Fruit fly (Drosophila melanogaster): ENCODE results near the gene CG5877.

Gene CG5877

dm6 chrX:15312074-15312881 is 19.4 kb downstream of the CG5877 start (continued):
- no peak for TF ChIP-seq CG12659 (GFP tag; optimal IDR thresholded peaks at IDR 0.05)
- no peak for TF ChIP-seq CG9727 (GFP tag; optimal IDR thresholded peaks at IDR 0.05)
- 0 out of 2 replicates have a peak, but pooled peaks have one; percentile 9 for TF ChIP-seq CG4730 (GFP tag; IDR thresholded peaks at IDR 0.05)
- no peak for TF ChIP-seq CG10431 (GFP tag; optimal IDR thresholded peaks at IDR 0.05)
- TF ChIP-seq CG10209 (GFP tag; optimal IDR thresholded peaks at IDR 0.05): peak; percentile 12
- 0 out of 4 replicates have a peak, but pooled peaks have one; percentile 10 for TF ChIP-seq Gug (GFP tag; IDR thresholded peaks at IDR 0.05)
- TF ChIP-seq unpg (GFP tag; optimal IDR thresholded peaks at IDR 0.05): peak; percentile 19
- TF ChIP-seq Bteb2 (GFP tag; optimal IDR thresholded peaks at IDR 0.05): no peak
- TF ChIP-seq CG30403 (GFP tag; optimal IDR thresholded peaks at IDR 0.05): peak; percentile 54
- peak; percentile 48; the same call in 1 of the 3 replicates for TF ChIP-seq row (GFP tag; IDR thresholded peaks at IDR 0.05)
- TF ChIP-seq ci (GFP tag; IDR thresholded peaks at IDR 0.05): 0 out of 3 replicates have a peak, but pooled peaks have one; percentile 24
- TF ChIP-seq CG6689 (GFP tag; IDR thresholded peaks at IDR 0.05): peak; percentile 29; the same call in 1 of the 2 replicates
- peak; percentile 41; the same call in 1 of the 3 replicates for TF ChIP-seq tgo (GFP tag; IDR thresholded peaks at IDR 0.05)
- TF ChIP-seq CG17385 (GFP tag; optimal IDR thresholded peaks at IDR 0.05): peak; percentile 4
- peak in 1 of 2 experiments; percentile 95 for TF ChIP-seq Eip74EF (GFP tag; optimal IDR thresholded peaks at IDR 0.05)
- peak; percentile 37 for TF ChIP-seq odd (GFP tag; optimal IDR thresholded peaks at IDR 0.05)
- peak; percentile 40; the same call in 1 of the 2 replicates for TF ChIP-seq ttk (GFP tag; IDR thresholded peaks at IDR 0.05)
- TF ChIP-seq CG7556 (GFP tag; optimal IDR thresholded peaks at IDR 0.05): peak; percentile 58
- peak; percentile 99 for TF ChIP-seq Hr39 (optimal IDR thresholded peaks at IDR 0.05)
- no peak for TF ChIP-seq zfh2 (GFP tag; optimal IDR thresholded peaks at IDR 0.05)
- TF ChIP-seq stwl (tag; optimal IDR thresholded peaks at IDR 0.05): no peak
- peak in 1 of 2 experiments; percentile 6 for TF ChIP-seq Trl (optimal IDR thresholded peaks at IDR 0.05)
- no peak for TF ChIP-seq Trl (GFP tag; optimal IDR thresholded peaks at IDR 0.05)
- TF ChIP-seq CG14014 (GFP tag; IDR thresholded peaks at IDR 0.05): 0 out of 2 replicates have a peak, but pooled peaks have one; percentile 19
- TF ChIP-seq grau (tag; optimal IDR thresholded peaks at IDR 0.05): peak; percentile 37
- peak; percentile 42 for TF ChIP-seq CG2712 (tag; optimal IDR thresholded peaks at IDR 0.05)
- peak; percentile 5 for TF ChIP-seq CG18619 (GFP tag; optimal IDR thresholded peaks at IDR 0.05)
- no peak for TF ChIP-seq CG3281 (GFP tag; optimal IDR thresholded peaks at IDR 0.05)
- no peak for TF ChIP-seq Doc2 (GFP tag; IDR thresholded peaks at IDR 0.05)
- TF ChIP-seq CG17829 (tag; optimal IDR thresholded peaks at IDR 0.05): peak; percentile 1
- TF ChIP-seq hb (GFP tag; IDR thresholded peaks at IDR 0.05; ENCODE audit: partially characterized antibody): no peak
- peak; percentile 55 for TF ChIP-seq CG2678 (tag; optimal IDR thresholded peaks at IDR 0.05)

- TF ChIP-seq CG11696 (GFP tag; IDR thresholded peaks at IDR 0.05): no peak
- TF ChIP-seq Hr39 (optimal IDR thresholded peaks at IDR 0.05): peak; percentile 5
Measured at dm6 chrX:15312882-15313154, 20.0 kb downstream of the CG5877 start.

dm6 chrX:15313389-15313788 is 20.6 kb downstream of the CG5877 start:
- TF ChIP-seq Drgx (GFP tag; IDR thresholded peaks at IDR 0.05) (peak; percentile 55; the same call in 1 of the 2 replicates), sr (GFP tag; IDR thresholded peaks at IDR 0.05) (no peak), bsh (GFP tag; optimal IDR thresholded peaks at IDR 0.05) (peak in 1 of 2 experiments; percentile 25)

Measured in whole organism, embryonic.